Fruit fly (Drosophila melanogaster) whole organism, embryonic: ENCODE data around the gene LPCAT.
A peak's percentile ranks its signal among the peaks of the same experiment; 100 is the strongest.

ENCODE experiments used
- Atf6 ChIP-seq: fragments of 200-800 bp; sonication (Bioruptor generic); IDR thresholded peaks from 2 replicates; pipeline ENCODE4 v1.3.6; 2022; ENCODE audit warnings: missing biosample characterization, missing genetic modification characterization
- Blimp-1 ChIP-seq: fragments of 200-800 bp; sonication (Bioruptor generic); optimal IDR thresholded peaks from 3 replicates; lab custom pipeline; 2018; ENCODE audit warnings: missing biosample characterization, missing genetic modification characterization, mild to moderate bottlenecking, moderate library complexity, missing genetic modification reagents
- CG10979 ChIP-seq: fragments of 200-800 bp; sonication (Bioruptor generic); optimal IDR thresholded peaks from 2 replicates; lab custom pipeline; 2018; ENCODE audit warnings: missing biosample characterization, mild to moderate bottlenecking, missing genetic modification characterization, moderate library complexity
- CG11560 ChIP-seq: fragments of 200-800 bp; sonication (Bioruptor generic); IDR thresholded peaks from 3 replicates; pipeline ENCODE4 v1.3.6; 2022; ENCODE audit warnings: missing biosample characterization, missing genetic modification characterization
- CG13287 ChIP-seq: fragments of 200-800 bp; sonication (Bioruptor generic); IDR thresholded peaks from 2 replicates; pipeline ENCODE4 v1.3.6; 2022; ENCODE audit warnings: missing biosample characterization, missing genetic modification characterization; ENCODE audit not compliant: partially characterized antibody
- CG13775 ChIP-seq: fragments of 200-800 bp; sonication (Bioruptor generic); optimal IDR thresholded peaks from 3 replicates; lab custom pipeline; 2017; ENCODE audit warnings: missing biosample characterization, mild to moderate bottlenecking, missing genetic modification characterization
- CG13894 ChIP-seq: fragments of 200-800 bp; sonication (Bioruptor generic); optimal IDR thresholded peaks from 3 replicates; lab custom pipeline; 2018; ENCODE audit warnings: missing biosample characterization, mild to moderate bottlenecking, missing genetic modification characterization, moderate library complexity
- CG14710 ChIP-seq: fragments of 200-800 bp; sonication (Bioruptor generic); optimal IDR thresholded peaks from 3 replicates; lab custom pipeline; 2019; ENCODE audit warnings: missing biosample characterization, mild to moderate bottlenecking, missing genetic modification characterization, moderate library complexity
- CG32532 ChIP-seq: fragments of 200-800 bp; sonication (Bioruptor generic); IDR thresholded peaks from 2 replicates; pipeline ENCODE4 v1.3.6; 2022; ENCODE audit warnings: missing biosample characterization, missing genetic modification characterization
- CG32767 ChIP-seq: fragments of 200-800 bp; sonication (Bioruptor generic); IDR thresholded peaks from 2 replicates; pipeline ENCODE4 v1.3.6; 2022; ENCODE audit warnings: missing biosample characterization, missing genetic modification characterization
- CG3726 ChIP-seq: fragments of 200-800 bp; sonication (Bioruptor generic); IDR thresholded peaks from 3 replicates; pipeline ENCODE4, ENCODE4 v1.3.6; 2022; ENCODE audit warnings: missing biosample characterization, missing genetic modification characterization
- CG3838 ChIP-seq: fragments of 200-800 bp; sonication (Bioruptor generic); optimal IDR thresholded peaks from 3 replicates; lab custom pipeline; 2016; ENCODE audit warnings: missing biosample characterization, missing genetic modification characterization
- CG4617 ChIP-seq: fragments of 200-800 bp; sonication (Bioruptor generic); optimal IDR thresholded peaks from 3 replicates; lab custom pipeline; 2016; ENCODE audit warnings: missing biosample characterization, missing genetic modification characterization, borderline replicate concordance
- CG6765 ChIP-seq: fragments of 200-800 bp; sonication (Bioruptor generic); optimal IDR thresholded peaks from 3 replicates; lab custom pipeline; 2017; ENCODE audit warnings: missing biosample characterization, mild to moderate bottlenecking, missing genetic modification characterization
- CG6813 ChIP-seq: fragments of 200-800 bp; sonication (Bioruptor generic); optimal IDR thresholded peaks from 2 replicates; lab custom pipeline; 2017; ENCODE audit warnings: missing biosample characterization, missing genetic modification characterization, mild to moderate bottlenecking, moderate library complexity, missing genetic modification reagents
- CG8388 ChIP-seq: fragments of 200-800 bp; sonication (Bioruptor generic); optimal IDR thresholded peaks from 2 replicates; lab custom pipeline; 2019; ENCODE audit warnings: missing biosample characterization, mild to moderate bottlenecking, missing genetic modification characterization, moderate library complexity
- CG8478 ChIP-seq: fragments of >200 bp; optimal IDR thresholded peaks from 2 replicates; lab custom pipeline; 2018
- CG9932 ChIP-seq: fragments of 200-800 bp; sonication (Bioruptor generic); IDR thresholded peaks from 2 replicates; pipeline ENCODE4 v1.3.6; 2022; ENCODE audit warnings: missing biosample characterization, missing genetic modification characterization
- CoRest ChIP-seq: fragments of 200-800 bp; sonication (Bioruptor generic); optimal IDR thresholded peaks from 3 replicates; lab custom pipeline; 2018; ENCODE audit warnings: missing biosample characterization, mild to moderate bottlenecking, missing genetic modification characterization, moderate library complexity
- Dp ChIP-seq: fragments of 200-800 bp; sonication (Bioruptor generic); optimal IDR thresholded peaks from 2 replicates; lab custom pipeline; 2018; ENCODE audit warnings: missing biosample characterization, mild to moderate bottlenecking, missing genetic modification characterization, moderate library complexity
- Fer1 ChIP-seq: fragments of 200-800 bp; sonication (Bioruptor generic); optimal IDR thresholded peaks from 2 replicates; lab custom pipeline; 2017; ENCODE audit warnings: missing biosample characterization, mild to moderate bottlenecking, missing genetic modification characterization
- Fer3 ChIP-seq: fragments of 200-800 bp; sonication (Bioruptor generic); optimal IDR thresholded peaks from 2 replicates; lab custom pipeline; 2018; ENCODE audit warnings: missing biosample characterization, mild to moderate bottlenecking, missing genetic modification characterization, moderate library complexity
- Gug ChIP-seq: fragments of 200-800 bp; sonication (Bioruptor generic); IDR thresholded peaks from 4 replicates; pipeline ENCODE4 v1.3.6; 2022; ENCODE audit warnings: missing biosample characterization, missing genetic modification characterization
- Jarid2 ChIP-seq: fragments of 200-800 bp; sonication (Bioruptor generic); optimal IDR thresholded peaks from 3 replicates; lab custom pipeline; 2017; ENCODE audit warnings: mild to moderate bottlenecking, missing biosample characterization, missing genetic modification reagents, missing genetic modification characterization
- Lim3 ChIP-seq: fragments of 200-800 bp; sonication (Bioruptor generic); IDR thresholded peaks from 2 replicates; pipeline ENCODE4 v1.3.6; 2022; ENCODE audit warnings: missing biosample characterization, missing genetic modification characterization
- Med ChIP-seq: fragments of 200-800 bp; sonication (Bioruptor generic); peaks from one replicate; lab custom pipeline; 2016; ENCODE audit warnings: missing biosample characterization, missing genetic modification characterization, mild to moderate bottlenecking, inconsistent platforms, moderate library complexity
- Oaz ChIP-seq: fragments of 200-800 bp; sonication (Bioruptor generic); IDR thresholded peaks from 2 replicates; pipeline ENCODE4 v1.3.6; 2022; ENCODE audit warnings: missing biosample characterization, missing genetic modification characterization
- Ssrp ChIP-seq: fragments of 200-800 bp; sonication (Bioruptor generic); optimal IDR thresholded peaks from 2 replicates; lab custom pipeline; 2018; ENCODE audit warnings: missing biosample characterization, mild to moderate bottlenecking, missing genetic modification characterization, moderate library complexity
- abd-A ChIP-seq: fragments of 200-800 bp; sonication (Bioruptor generic); optimal IDR thresholded peaks from 3 replicates; lab custom pipeline; 2019; ENCODE audit warnings: missing biosample characterization, mild to moderate bottlenecking, missing genetic modification characterization, moderate library complexity
- cas ChIP-seq: fragments of 200-800 bp; sonication (Bioruptor generic); IDR thresholded peaks from 2 replicates; pipeline ENCODE4 v1.3.6; 2022; ENCODE audit warnings: missing biosample characterization, missing genetic modification characterization
- cato ChIP-seq: fragments of 200-800 bp; sonication (Bioruptor generic); optimal IDR thresholded peaks from 2 replicates; lab custom pipeline; 2016; ENCODE audit warnings: missing biosample characterization, missing genetic modification characterization, borderline replicate concordance
- ci ChIP-seq: fragments of 200-800 bp; sonication (Bioruptor generic); IDR thresholded peaks from 3 replicates; pipeline ENCODE4 v1.3.6; 2022; ENCODE audit warnings: missing biosample characterization, missing genetic modification characterization
- cwo ChIP-seq: fragments of 200-800 bp; sonication (Bioruptor generic); optimal IDR thresholded peaks from 3 replicates; lab custom pipeline; 2017; ENCODE audit warnings: missing biosample characterization, missing genetic modification characterization, mild to moderate bottlenecking, moderate library complexity, missing genetic modification reagents
- dan ChIP-seq: fragments of 200-800 bp; sonication (Bioruptor generic); IDR thresholded peaks from 2 replicates; pipeline ENCODE4 v1.3.6; 2022; ENCODE audit warnings: missing biosample characterization, missing genetic modification characterization
- ewg ChIP-seq: fragments of 200-800 bp; sonication (Bioruptor generic); optimal IDR thresholded peaks from 3 replicates; lab custom pipeline; 2017; ENCODE audit warnings: mild to moderate bottlenecking, missing biosample characterization, missing genetic modification reagents, missing genetic modification characterization
- gcm2 ChIP-seq: fragments of 200-800 bp; sonication (Bioruptor generic); optimal IDR thresholded peaks from 2 replicates; lab custom pipeline; 2016; ENCODE audit warnings: missing biosample characterization, missing genetic modification characterization
- kay ChIP-seq: fragments of 200-800 bp; sonication (Bioruptor generic); optimal IDR thresholded peaks from 2 replicates; lab custom pipeline; 2016; ENCODE audit warnings: missing biosample characterization, missing genetic modification characterization
- kni ChIP-seq: fragments of 200-800 bp; sonication (Bioruptor generic); optimal IDR thresholded peaks from 3 replicates; lab custom pipeline; 2017; ENCODE audit warnings: mild to moderate bottlenecking, missing biosample characterization, missing genetic modification reagents, missing genetic modification characterization
- lola ChIP-seq, 3 experiments: fragments of >200 bp in 2 of 3; fragments of 200-800 bp in 1 of 3; sonication (Bioruptor generic) in 1 of 3; optimal IDR thresholded peaks; 2 replicates each; lab custom pipeline; 2017 to 2019; ENCODE audit warnings: missing biosample characterization in 3 of 3, missing genetic modification characterization in 3 of 3, mild to moderate bottlenecking in 1 of 3, moderate library complexity in 1 of 3
- nom ChIP-seq: fragments of 200-800 bp; sonication (Bioruptor generic); optimal IDR thresholded peaks from 2 replicates; lab custom pipeline; 2017; ENCODE audit warnings: missing biosample characterization, missing genetic modification characterization, mild to moderate bottlenecking, moderate library complexity, missing genetic modification reagents
- pzg ChIP-seq: fragments of 200-800 bp; sonication (Bioruptor generic); optimal IDR thresholded peaks from 3 replicates; lab custom pipeline; 2018; ENCODE audit warnings: missing biosample characterization, mild to moderate bottlenecking, missing genetic modification characterization, moderate library complexity
- rib ChIP-seq: fragments of 200-800 bp; sonication (Bioruptor generic); IDR thresholded peaks from 2 replicates; pipeline ENCODE4 v1.3.6; 2022; ENCODE audit warnings: missing biosample characterization, missing genetic modification characterization
- sd ChIP-seq: fragments of 200-800 bp; sonication (Bioruptor generic); optimal IDR thresholded peaks from 3 replicates; lab custom pipeline; 2018; ENCODE audit warnings: missing biosample characterization, mild to moderate bottlenecking, missing genetic modification characterization, moderate library complexity
- sens ChIP-seq: fragments of 200-800 bp; sonication (Bioruptor generic); peaks from one replicate; lab custom pipeline; 2016; ENCODE audit warnings: missing biosample characterization, missing genetic modification characterization
- slbo ChIP-seq: fragments of 200-800 bp; sonication (Bioruptor generic); IDR thresholded peaks from 2 replicates; pipeline ENCODE4 v1.3.6; 2022; ENCODE audit warnings: missing biosample characterization, missing genetic modification characterization
- sr ChIP-seq: fragments of 200-800 bp; sonication (Bioruptor generic); IDR thresholded peaks from 3 replicates; pipeline ENCODE4 v1.3.6; 2022; ENCODE audit warnings: missing biosample characterization, missing genetic modification characterization
- sug ChIP-seq: fragments of 200-800 bp; optimal IDR thresholded peaks from 2 replicates; lab custom pipeline; 2019; ENCODE audit warnings: missing biosample characterization, mild to moderate bottlenecking, missing genetic modification characterization, moderate library complexity
- tll ChIP-seq, 2 experiments: fragments of 200-800 bp in 1 of 2; fragments of >200 bp in 1 of 2; sonication (Bioruptor generic) in 1 of 2; optimal IDR thresholded peaks; 2 replicates each; lab custom pipeline; 2017 to 2019; ENCODE audit warnings: missing biosample characterization in 2 of 2, missing genetic modification characterization in 2 of 2, mild to moderate bottlenecking in 1 of 2, moderate library complexity in 1 of 2

LPCAT gene

DNA sequence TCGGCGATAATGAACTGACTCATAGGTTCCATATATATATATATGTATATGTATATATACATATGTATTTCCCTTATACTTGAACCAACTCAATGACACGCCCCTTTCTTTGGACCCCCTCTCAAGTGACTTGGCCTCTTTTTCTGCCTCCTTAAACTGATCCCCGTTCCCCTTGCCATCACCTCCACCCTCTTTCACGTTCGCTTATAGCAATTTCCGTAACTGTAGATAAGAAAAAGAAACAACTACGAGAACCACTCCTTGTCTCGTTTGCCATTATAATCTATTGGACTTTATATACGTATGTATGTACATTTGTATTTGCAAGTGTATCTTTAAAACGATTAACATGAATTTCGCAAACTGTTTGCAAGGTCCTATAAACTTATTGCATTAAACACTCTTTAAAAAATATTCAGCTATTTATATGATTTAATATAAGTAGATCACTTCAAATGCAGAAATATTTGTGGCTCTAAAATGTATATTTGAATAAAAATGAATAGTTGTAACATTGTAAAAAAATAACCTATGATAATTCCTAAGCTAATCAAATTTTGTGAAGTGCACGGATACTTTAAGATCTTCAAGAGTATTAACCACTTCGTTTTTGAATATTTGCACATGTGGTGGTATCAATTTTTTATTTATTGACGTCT lies 3.0 kb upstream of the LPCAT start (continued):
- TF ChIP-seq CG14710 (tag; lab: Kevin White, UChicago) (no peak), cato (GFP tag; lab: Kevin White, UChicago) (no peak), tll (GFP tag; optimal IDR thresholded peaks at IDR 0.05; lab: Kevin White, UChicago) (no peak), CG13775 (peak; percentile 7), Oaz (GFP tag; lab: Robert Waterston, UW) (no peak), sens (no peak), slbo (peak; percentile 33), CG11560 (tag; lab: Robert Waterston, UW) (no peak), sug (tag; lab: Kevin White, UChicago) (peak; percentile 51), Atf6 (GFP tag; lab: Robert Waterston, UW) (peak; percentile 44; the same call in 1 of the 2 replicates), CoRest (peak; percentile 48), CG32532 (GFP tag; lab: Robert Waterston, UW) (peak; percentile 5; the same call in 1 of the 2 replicates)

DNA sequence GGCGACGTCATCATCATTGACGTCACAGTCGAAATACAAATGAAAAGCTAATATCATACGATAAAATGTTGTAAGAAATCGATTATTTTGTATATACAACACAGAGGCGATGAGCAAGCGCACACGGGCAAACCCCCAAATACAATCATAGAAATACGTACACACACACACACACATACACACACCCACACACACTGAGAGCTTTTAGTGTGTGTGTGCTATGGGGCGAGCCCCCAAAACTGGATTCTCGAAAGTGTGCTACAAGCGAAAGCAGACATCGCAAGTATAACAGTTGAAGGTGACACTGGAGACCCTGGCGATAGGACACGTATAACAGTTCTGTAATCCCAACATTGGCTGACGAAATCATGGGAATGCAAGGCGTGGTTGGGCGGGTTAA lies 2.1 kb upstream of the LPCAT start:
- TF ChIP-seq Jarid2 (GFP tag; lab: Kevin White, UChicago) (no peak), CG6765 (peak; percentile 14), CG8478 (lab: Kevin White, UChicago) (peak; percentile 52), Med (peak; percentile 71), Dp (GFP tag; lab: Kevin White, UChicago) (no peak), dan (GFP tag; lab: Robert Waterston, UW) (no peak), abd-A (peak; percentile 96), Blimp-1 (peak; percentile 57), CG9932 (GFP tag; lab: Robert Waterston, UW) (0 out of 2 replicates have a peak, but pooled peaks have one; percentile 8), CG13894 (tag; lab: Kevin White, UChicago) (peak; percentile 85), rib (GFP tag; lab: Robert Waterston, UW) (0 out of 2 replicates have a peak, but pooled peaks have one; percentile 31), Ssrp (tag; lab: Kevin White, UChicago) (no peak), CG32767 (peak; percentile 78), CG13287 (GFP tag; lab: Robert Waterston, UW) (peak; percentile 20; the same call in 1 of the 2 replicates), Fer3 (tag; lab: Kevin White, UChicago) (no peak), Fer1 (peak; percentile 4), CG8388 (no peak), Gug (GFP tag; lab: Robert Waterston, UW) (no peak), ewg (peak; percentile 74), CG3726 (GFP tag; lab: Robert Waterston, UW) (no peak), kay (GFP tag; lab: Kevin White, UChicago) (peak; percentile 15), sd (tag; lab: Kevin White, UChicago) (peak; percentile 52), CG3838 (no peak), kni (GFP tag; lab: Kevin White, UChicago) (peak; percentile 58), nom (GFP tag; lab: Kevin White, UChicago) (peak; percentile 9), sr (GFP tag; lab: Robert Waterston, UW) (0 out of 3 replicates have a peak, but pooled peaks have one; percentile 44), CG6813 (GFP tag; lab: Kevin White, UChicago) (peak; percentile 5), Lim3 (GFP tag; lab: Robert Waterston, UW) (no peak), gcm2 (GFP tag; lab: Kevin White, UChicago) (no peak), cwo (GFP tag; lab: Kevin White, UChicago) (peak; percentile 18), CG10979 (tag; lab: Kevin White, UChicago) (no peak), CG4617 (GFP tag; lab: Kevin White, UChicago) (no peak), pzg (GFP tag; lab: Kevin White, UChicago) (peak; percentile 7), cas (no peak), ci (GFP tag; lab: Robert Waterston, UW) (no peak), lola (GFP tag; optimal IDR thresholded peaks at IDR 0.05; lab: Kevin White, UChicago) (no peak)
